Fruit fly (Drosophila melanogaster) whole organism, embryonic: ENCODE results near the gene kat80.
A peak's percentile ranks its signal among the peaks of the same experiment; 100 is the strongest.

Experiments used
- B-H1 ChIP-seq: fragments of 200-800 bp; sonication (Bioruptor generic); IDR thresholded peaks from 3 replicates; pipeline ENCODE4 v1.3.6; 2022; ENCODE audit warnings: missing biosample characterization, missing genetic modification characterization
- Bgb ChIP-seq: fragments of 200-800 bp; sonication (Bioruptor generic); IDR thresholded peaks from 2 replicates; pipeline ENCODE4 v1.3.6; 2022; ENCODE audit warnings: missing biosample characterization, missing genetic modification characterization; ENCODE audit not compliant: partially characterized antibody
- Bteb2 ChIP-seq: fragments of 200-800 bp; sonication (Bioruptor generic); optimal IDR thresholded peaks from 2 replicates; lab custom pipeline; 2016; ENCODE audit warnings: missing biosample characterization, missing genetic modification characterization
- CG12744 ChIP-seq: fragments of 200-800 bp; sonication (Bioruptor generic); optimal IDR thresholded peaks from 2 replicates; lab custom pipeline; 2016; ENCODE audit warnings: missing biosample characterization, missing genetic modification characterization
- CG14050 ChIP-seq: fragments of 200-800 bp; sonication (Bioruptor generic); IDR thresholded peaks from 3 replicates; pipeline ENCODE4 v1.3.6; 2022; ENCODE audit warnings: missing biosample characterization, missing genetic modification characterization
- CG14710 ChIP-seq: fragments of 200-800 bp; sonication (Bioruptor generic); optimal IDR thresholded peaks from 3 replicates; lab custom pipeline; 2019; ENCODE audit warnings: missing biosample characterization, mild to moderate bottlenecking, missing genetic modification characterization, moderate library complexity
- CG15479 ChIP-seq: fragments of 200-800 bp; sonication (Bioruptor generic); optimal IDR thresholded peaks from 3 replicates; lab custom pipeline; 2019; ENCODE audit warnings: missing biosample characterization, mild to moderate bottlenecking, missing genetic modification characterization, moderate library complexity
- CG1602 ChIP-seq: fragments of 200-800 bp; sonication (Bioruptor generic); optimal IDR thresholded peaks from 3 replicates; lab custom pipeline; 2016; ENCODE audit warnings: missing biosample characterization, missing genetic modification characterization
- CG17829 ChIP-seq: fragments of 200-800 bp; optimal IDR thresholded peaks from 2 replicates; lab custom pipeline; 2019; ENCODE audit warnings: missing biosample characterization, mild to moderate bottlenecking, missing genetic modification characterization, moderate library complexity
- CG17912 ChIP-seq: fragments of 200-800 bp; sonication (Bioruptor generic); optimal IDR thresholded peaks from 2 replicates; lab custom pipeline; 2018; ENCODE audit warnings: missing biosample characterization, mild to moderate bottlenecking, missing genetic modification characterization
- CG18262 ChIP-seq: fragments of 200-800 bp; optimal IDR thresholded peaks from 3 replicates; lab custom pipeline; 2019; ENCODE audit warnings: missing biosample characterization, mild to moderate bottlenecking, missing genetic modification characterization, moderate library complexity
- CG18619 ChIP-seq: fragments of 200-800 bp; sonication (Bioruptor generic); optimal IDR thresholded peaks from 3 replicates; lab custom pipeline; 2017; ENCODE audit warnings: missing biosample characterization, mild to moderate bottlenecking, missing genetic modification characterization
- CG18764 ChIP-seq: fragments of 200-800 bp; sonication (Bioruptor generic); optimal IDR thresholded peaks from 3 replicates; lab custom pipeline; 2016; ENCODE audit warnings: missing biosample characterization, missing genetic modification characterization
- CG2875 ChIP-seq: fragments of 200-800 bp; sonication (Bioruptor generic); optimal IDR thresholded peaks from 2 replicates; lab custom pipeline; 2017; ENCODE audit warnings: missing biosample characterization, mild to moderate bottlenecking, missing genetic modification characterization, missing genetic modification reagents
- CG2889 ChIP-seq: fragments of 200-800 bp; sonication (Bioruptor generic); IDR thresholded peaks from 3 replicates; pipeline ENCODE4 v1.3.6; 2022; ENCODE audit warnings: missing biosample characterization, missing genetic modification characterization
- CG33557 ChIP-seq: fragments of 200-800 bp; sonication (Bioruptor generic); optimal IDR thresholded peaks from 2 replicates; lab custom pipeline; 2019; ENCODE audit warnings: missing biosample characterization, mild to moderate bottlenecking, missing genetic modification characterization, moderate library complexity
- CG34376 ChIP-seq: fragments of 200-800 bp; sonication (Bioruptor generic); optimal IDR thresholded peaks from 2 replicates; lab custom pipeline; 2018; ENCODE audit warnings: missing biosample characterization, mild to moderate bottlenecking, missing genetic modification characterization
- CG4617 ChIP-seq: fragments of 200-800 bp; sonication (Bioruptor generic); optimal IDR thresholded peaks from 3 replicates; lab custom pipeline; 2016; ENCODE audit warnings: missing biosample characterization, missing genetic modification characterization, borderline replicate concordance
- CG4854 ChIP-seq: fragments of 200-800 bp; sonication (Bioruptor generic); optimal IDR thresholded peaks from 2 replicates; lab custom pipeline; 2016; ENCODE audit warnings: missing biosample characterization, missing genetic modification characterization, inconsistent platforms
- CG5953 ChIP-seq: fragments of 200-800 bp; sonication (Bioruptor generic); IDR thresholded peaks from 2 replicates; pipeline ENCODE4 v1.3.6; 2022; ENCODE audit warnings: missing biosample characterization, missing genetic modification characterization
- CG7372 ChIP-seq: fragments of 200-800 bp; sonication (Bioruptor generic); IDR thresholded peaks from 2 replicates; pipeline ENCODE4 v1.3.6; 2022; ENCODE audit warnings: missing biosample characterization, missing genetic modification characterization
- CG8478 ChIP-seq: fragments of >200 bp; optimal IDR thresholded peaks from 2 replicates; lab custom pipeline; 2018
- CG9817 ChIP-seq: fragments of 200-800 bp; sonication (Bioruptor generic); optimal IDR thresholded peaks from 2 replicates; lab custom pipeline; 2018; ENCODE audit warnings: missing biosample characterization, mild to moderate bottlenecking, missing genetic modification characterization, moderate library complexity
- Chrac-16 ChIP-seq: fragments of 200-800 bp; sonication (Bioruptor generic); optimal IDR thresholded peaks from 3 replicates; lab custom pipeline; 2016; ENCODE audit warnings: missing biosample characterization, missing genetic modification characterization
- CkIIα-i1 ChIP-seq: fragments of 200-800 bp; sonication (Bioruptor generic); IDR thresholded peaks from 2 replicates; pipeline ENCODE4 v1.3.6; 2022; ENCODE audit warnings: missing biosample characterization, missing genetic modification characterization
- D19A ChIP-seq: fragments of 200-800 bp; optimal IDR thresholded peaks from 3 replicates; lab custom pipeline; 2019; ENCODE audit warnings: missing biosample characterization, mild to moderate bottlenecking, missing genetic modification characterization, moderate library complexity
- Dfd ChIP-seq, 2 experiments: fragments of >200 bp; optimal IDR thresholded peaks; 2 replicates each; lab custom pipeline; 2017; ENCODE audit warnings: missing biosample characterization in 2 of 2, missing genetic modification characterization in 2 of 2
- HHEX ChIP-seq: fragments of 200-800 bp; sonication (Bioruptor generic); optimal IDR thresholded peaks from 3 replicates; lab custom pipeline; 2017; ENCODE audit warnings: missing biosample characterization, mild to moderate bottlenecking, missing genetic modification characterization, missing genetic modification reagents
- Hmr ChIP-seq: fragments of 200-800 bp; sonication (Bioruptor generic); optimal IDR thresholded peaks from 3 replicates; lab custom pipeline; 2017; ENCODE audit warnings: mild to moderate bottlenecking, missing biosample characterization, missing genetic modification reagents, missing genetic modification characterization
- Hsf ChIP-seq: fragments of 200-800 bp; sonication (Bioruptor generic); optimal IDR thresholded peaks from 3 replicates; lab custom pipeline; 2016; ENCODE audit warnings: missing biosample characterization, missing genetic modification characterization
- Optix ChIP-seq: fragments of 200-800 bp; sonication (Bioruptor generic); IDR thresholded peaks from 3 replicates; pipeline ENCODE4 v1.3.6; 2022; ENCODE audit warnings: missing biosample characterization, missing genetic modification characterization
- Xrp1 ChIP-seq: fragments of 200-800 bp; sonication (Bioruptor generic); IDR thresholded peaks from 2 replicates; pipeline ENCODE4 v1.3.6; 2022; ENCODE audit warnings: missing biosample characterization, missing genetic modification characterization
- ase ChIP-seq: fragments of 200-800 bp; sonication (Bioruptor generic); IDR thresholded peaks from 3 replicates; pipeline ENCODE4 v1.3.6; 2022; ENCODE audit warnings: missing biosample characterization, missing genetic modification characterization
- br ChIP-seq: fragments of >200 bp; optimal IDR thresholded peaks from 2 replicates; lab custom pipeline; 2017
- btn ChIP-seq: fragments of 200-800 bp; sonication (Bioruptor generic); optimal IDR thresholded peaks from 2 replicates; lab custom pipeline; 2016; ENCODE audit warnings: missing biosample characterization, missing genetic modification characterization
- cad ChIP-seq: fragments of >200 bp; optimal IDR thresholded peaks from 2 replicates; lab custom pipeline; 2017; ENCODE audit warnings: missing biosample characterization, missing genetic modification characterization
- cas ChIP-seq: fragments of 200-800 bp; sonication (Bioruptor generic); IDR thresholded peaks from 2 replicates; pipeline ENCODE4 v1.3.6; 2022; ENCODE audit warnings: missing biosample characterization, missing genetic modification characterization
- crol ChIP-seq: fragments of 200-800 bp; sonication (Bioruptor generic); IDR thresholded peaks from 2 replicates; pipeline ENCODE4 v1.3.6; 2022; ENCODE audit warnings: missing biosample characterization, missing genetic modification characterization
- crp ChIP-seq, 2 experiments: fragments of 200-800 bp; sonication (Bioruptor generic); optimal IDR thresholded peaks; 2 replicates in 1 of 2; 3 replicates in 1 of 2; lab custom pipeline; 2017; ENCODE audit warnings: missing biosample characterization in 2 of 2, missing genetic modification characterization in 2 of 2, mild to moderate bottlenecking in 1 of 2, moderate library complexity in 1 of 2
- dati ChIP-seq: fragments of 200-800 bp; sonication (Bioruptor generic); IDR thresholded peaks from 2 replicates; pipeline ENCODE4 v1.3.6; 2022; ENCODE audit warnings: missing biosample characterization, missing genetic modification characterization
- dpn ChIP-seq, 2 experiments: fragments of 200-800 bp; sonication (Bioruptor generic); optimal IDR thresholded peaks; 3 replicates each; lab custom pipeline; 2016; ENCODE audit warnings: missing biosample characterization in 2 of 2, missing genetic modification characterization in 2 of 2
- gt ChIP-seq: fragments of 200-800 bp; sonication (Bioruptor generic); IDR thresholded peaks from 2 replicates; pipeline ENCODE4 v1.3.6; 2022; ENCODE audit warnings: missing biosample characterization, missing genetic modification characterization
- ind ChIP-seq: fragments of 200-800 bp; sonication (Bioruptor generic); optimal IDR thresholded peaks from 3 replicates; lab custom pipeline; 2016; ENCODE audit warnings: missing biosample characterization, missing genetic modification characterization
- mam ChIP-seq: fragments of 200-800 bp; sonication (Bioruptor generic); optimal IDR thresholded peaks from 3 replicates; lab custom pipeline; 2016; ENCODE audit warnings: missing biosample characterization, missing genetic modification characterization
- pfk ChIP-seq: fragments of 200-800 bp; sonication (Bioruptor generic); optimal IDR thresholded peaks from 2 replicates; lab custom pipeline; 2018; ENCODE audit warnings: missing biosample characterization, mild to moderate bottlenecking, missing genetic modification characterization, moderate library complexity
- sisA ChIP-seq: fragments of 200-800 bp; sonication (Bioruptor generic); IDR thresholded peaks from 2 replicates; pipeline ENCODE4 v1.3.6; 2022; ENCODE audit warnings: missing biosample characterization, missing genetic modification characterization
- sob ChIP-seq: fragments of 200-800 bp; sonication (Bioruptor generic); IDR thresholded peaks from 2 replicates; pipeline ENCODE4 v1.3.6; 2022; ENCODE audit warnings: missing biosample characterization, missing genetic modification characterization
- tin ChIP-seq: fragments of 200-800 bp; sonication (Bioruptor generic); optimal IDR thresholded peaks from 3 replicates; lab custom pipeline; 2016; ENCODE audit warnings: missing biosample characterization, missing genetic modification characterization
- tio ChIP-seq: fragments of 200-800 bp; sonication (Bioruptor generic); optimal IDR thresholded peaks from 2 replicates; lab custom pipeline; 2017; ENCODE audit warnings: missing biosample characterization, missing genetic modification characterization, inconsistent platforms
- tup ChIP-seq: fragments of 200-800 bp; sonication (Bioruptor generic); optimal IDR thresholded peaks from 2 replicates; lab custom pipeline; 2016; ENCODE audit warnings: missing biosample characterization, mild to moderate bottlenecking, missing genetic modification characterization, moderate library complexity
- zen2 ChIP-seq: fragments of 200-800 bp; sonication (Bioruptor generic); IDR thresholded peaks from 3 replicates; pipeline ENCODE4 v1.3.6; 2022; ENCODE audit warnings: missing biosample characterization, missing genetic modification characterization; ENCODE audit not compliant: partially characterized antibody

Gene kat80

dm6 chrX:16279340-16279941 is 3.5 kb upstream of the kat80 start (continued):
- TF ChIP-seq CG18764 = no peak
- TF ChIP-seq CG2875 (GFP tag; lab: Kevin White, UChicago) = peak; percentile 51
- no peak for TF ChIP-seq zen2 (GFP tag; lab: Robert Waterston, UW)
- peak; percentile 79 for TF ChIP-seq HHEX
- peak; percentile 87 for TF ChIP-seq CG14050 (GFP tag; lab: Robert Waterston, UW)
- peak; percentile 41; the same call in 1 of the 2 replicates for TF ChIP-seq crol (GFP tag; lab: Robert Waterston, UW)
- peak; percentile 83 for TF ChIP-seq CG5953 (GFP tag; lab: Robert Waterston, UW)
- peak; percentile 89 for TF ChIP-seq sob
- peak; percentile 69 for TF ChIP-seq CG1602 (GFP tag; lab: Kevin White, UChicago)
- peak; percentile 39 for TF ChIP-seq CG14710
- TF ChIP-seq D19A (tag; lab: Kevin White, UChicago) = peak; percentile 64
- peak; percentile 70 for TF ChIP-seq CG18262 (tag; lab: Kevin White, UChicago)
- peak; percentile 47 for TF ChIP-seq CG4617 (GFP tag; lab: Kevin White, UChicago)
- peak; percentile 42; the same call in 1 of the 2 replicates for TF ChIP-seq cas
- TF ChIP-seq Xrp1 (GFP tag; lab: Robert Waterston, UW) = peak; percentile 89
- peak; percentile 77 for TF ChIP-seq gt (GFP tag; lab: Robert Waterston, UW)
- TF ChIP-seq btn (GFP tag; lab: Kevin White, UChicago) = peak; percentile 58
- peak; percentile 94 for TF ChIP-seq sisA
- TF ChIP-seq CG12744 (GFP tag; lab: Kevin White, UChicago) = peak; percentile 18
- TF ChIP-seq dati (GFP tag; lab: Robert Waterston, UW) = peak; percentile 69
- peak; percentile 56; the same call in 1 of the 2 replicates for TF ChIP-seq CkIIα-i1 (GFP tag; lab: Robert Waterston, UW)
- peak; percentile 96 for TF ChIP-seq mam (GFP tag; lab: Kevin White, UChicago)
- TF ChIP-seq CG18619 (GFP tag; lab: Kevin White, UChicago) = peak; percentile 65
- TF ChIP-seq br (lab: Kevin White, UChicago) = no peak
- peak; percentile 44 for TF ChIP-seq tup (GFP tag; lab: Kevin White, UChicago)
- TF ChIP-seq CG17912 (GFP tag; lab: Kevin White, UChicago) = peak; percentile 10
- no peak for TF ChIP-seq pfk
- peak; percentile 81 for TF ChIP-seq Hsf (GFP tag; lab: Kevin White, UChicago)
- peak; percentile 82 to 94 for TF ChIP-seq dpn (GFP tag; optimal IDR thresholded peaks at IDR 0.05; lab: Kevin White, UChicago)
- no peak for TF ChIP-seq CG8478
- peak; percentile 72 for TF ChIP-seq Bgb (GFP tag; lab: Robert Waterston, UW)
- peak; percentile 88 for TF ChIP-seq Optix (GFP tag; lab: Robert Waterston, UW)
- no peak for TF ChIP-seq CG15479 (GFP tag; lab: Kevin White, UChicago)
- TF ChIP-seq CG33557 (GFP tag; lab: Kevin White, UChicago) = no peak
- peak; percentile 74 for TF ChIP-seq tin
- peak; percentile 89 for TF ChIP-seq ind (GFP tag; lab: Kevin White, UChicago)
- peak; percentile 74 for TF ChIP-seq Chrac-16 (GFP tag; lab: Kevin White, UChicago)
- TF ChIP-seq ase (GFP tag; lab: Robert Waterston, UW) = peak; percentile 87
- TF ChIP-seq B-H1 (GFP tag; lab: Robert Waterston, UW) = peak; percentile 88
- no peak for TF ChIP-seq cad (GFP tag; lab: Kevin White, UChicago)
- peak; percentile 72 for TF ChIP-seq CG9817
- TF ChIP-seq CG7372 = peak; percentile 89
- peak; percentile 41 for TF ChIP-seq CG34376 (GFP tag; lab: Kevin White, UChicago)
- peak; percentile 71 for TF ChIP-seq tio (GFP tag; lab: Kevin White, UChicago)
- peak; percentile 22 for TF ChIP-seq Bteb2 (GFP tag; lab: Kevin White, UChicago)
- peak; percentile 60 for TF ChIP-seq Hmr (GFP tag; lab: Kevin White, UChicago)
- peak; percentile 36 for TF ChIP-seq CG4854
- TF ChIP-seq CG2889 (GFP tag; lab: Robert Waterston, UW) = peak; percentile 66; the same call in 2 of the 3 replicates
- peak in 1 of 2 experiments; percentile 8 for TF ChIP-seq crp (GFP tag; optimal IDR thresholded peaks at IDR 0.05; lab: Kevin White, UChicago)
- TF ChIP-seq Dfd (GFP tag; optimal IDR thresholded peaks at IDR 0.05; lab: Kevin White, UChicago) = no peak
- peak; percentile 59 for TF ChIP-seq CG17829 (tag; lab: Kevin White, UChicago)
